Worm (Caenorhabditis elegans): ENCODE data around the gene fars-3.
A peak's percentile ranks its signal among the peaks of the same experiment; 100 is the strongest.

fars-3 gene

ce11 chrII:8440792-8441191 is 23.9 kb upstream of the fars-3 start:
- TF ChIP-seq tbx-11 (GFP tag; IDR thresholded peaks at IDR 0.05) (no peak), ceh-36 (tag; optimal IDR thresholded peaks at IDR 0.05) (no peak), B0310.2 (tag; optimal IDR thresholded peaks at IDR 0.05) (no peak), ama-1 (optimal IDR thresholded peaks at IDR 0.05) (no peak), tbx-37 (GFP tag; conservative IDR thresholded peaks at IDR 0.05) (no peak), F13C5.2 (tag; optimal IDR thresholded peaks at IDR 0.05) (no peak), hmg-4 (GFP tag; optimal IDR thresholded peaks at IDR 0.05) (no peak), sea-1 (GFP tag; conservative IDR thresholded peaks at IDR 0.05) (no peak)

- TF ChIP-seq F13C5.2 (tag; optimal IDR thresholded peaks at IDR 0.05), result no peak
- no peak for TF ChIP-seq aly-1 (tag; optimal IDR thresholded peaks at IDR 0.05)
- TF ChIP-seq tbx-37 (GFP tag; conservative IDR thresholded peaks at IDR 0.05), result no peak
- no peak for TF ChIP-seq tbx-11 (GFP tag; IDR thresholded peaks at IDR 0.05)
- no peak for TF ChIP-seq hnd-1 (tag; optimal IDR thresholded peaks at IDR 0.05)
- TF ChIP-seq scrt-1 (GFP tag; IDR thresholded peaks at IDR 0.05), result no peak
- no peak for TF ChIP-seq ceh-36 (tag; optimal IDR thresholded peaks at IDR 0.05)
- no peak for TF ChIP-seq pes-1 (GFP tag; IDR thresholded peaks at IDR 0.05)
- no peak for TF ChIP-seq sea-1 (GFP tag; conservative IDR thresholded peaks at IDR 0.05)
- no peak for TF ChIP-seq hmbx-1 (tag; optimal IDR thresholded peaks at IDR 0.05)
- TF ChIP-seq flt-1 (GFP tag; IDR thresholded peaks at IDR 0.05), result no peak
- TF ChIP-seq B0310.2 (tag; optimal IDR thresholded peaks at IDR 0.05), result no peak
- no peak for TF ChIP-seq ets-7 (tag; optimal IDR thresholded peaks at IDR 0.05)
- no peak for TF ChIP-seq tra-4 (tag; optimal IDR thresholded peaks at IDR 0.05)
- TF ChIP-seq ceh-13 (GFP tag; optimal IDR thresholded peaks at IDR 0.05), result no peak
- no peak for TF ChIP-seq ama-1 (optimal IDR thresholded peaks at IDR 0.05)
- no peak for TF ChIP-seq hmg-4 (GFP tag; optimal IDR thresholded peaks at IDR 0.05)
Observed at ce11 chrII:8441519-8441918, 23.1 kb upstream of the fars-3 start.

- TF ChIP-seq B0310.2 (tag; optimal IDR thresholded peaks at IDR 0.05) (no peak), F13C5.2 (tag; optimal IDR thresholded peaks at IDR 0.05) (peak; percentile 59), hmg-4 (GFP tag; optimal IDR thresholded peaks at IDR 0.05) (peak; percentile 39), tbx-11 (GFP tag; IDR thresholded peaks at IDR 0.05) (peak; percentile 19; the same call in 1 of the 2 replicates)
Observed at ce11 chrII:8442176-8442575, 22.5 kb upstream of the fars-3 start.

- no peak for TF ChIP-seq tbx-11 (GFP tag; IDR thresholded peaks at IDR 0.05)
- TF ChIP-seq sea-1 (GFP tag; conservative IDR thresholded peaks at IDR 0.05), result no peak
- TF ChIP-seq B0310.2 (tag; optimal IDR thresholded peaks at IDR 0.05), result no peak
- no peak for TF ChIP-seq ets-7 (tag; optimal IDR thresholded peaks at IDR 0.05)
- no peak for TF ChIP-seq hnd-1 (tag; optimal IDR thresholded peaks at IDR 0.05)
- no peak for TF ChIP-seq aly-1 (tag; optimal IDR thresholded peaks at IDR 0.05)
- TF ChIP-seq ama-1 (optimal IDR thresholded peaks at IDR 0.05), result no peak
- no peak for TF ChIP-seq tbx-37 (GFP tag; conservative IDR thresholded peaks at IDR 0.05)
- TF ChIP-seq ceh-36 (tag; optimal IDR thresholded peaks at IDR 0.05), result no peak
- TF ChIP-seq scrt-1 (GFP tag; IDR thresholded peaks at IDR 0.05), result no peak
- TF ChIP-seq tra-4 (tag; optimal IDR thresholded peaks at IDR 0.05), result no peak
- TF ChIP-seq hmbx-1 (tag; optimal IDR thresholded peaks at IDR 0.05), result no peak
Observed at ce11 chrII:8442717-8443223, 21.9 kb upstream of the fars-3 start, which contains the start of gene eif-3.G. TSS of gene eif-3.G (plus strand) at chrII:8442767.

- TF ChIP-seq hmbx-1 (tag; optimal IDR thresholded peaks at IDR 0.05), result no peak
- no peak for TF ChIP-seq flt-1 (GFP tag; IDR thresholded peaks at IDR 0.05)
- no peak for TF ChIP-seq F13C5.2 (tag; optimal IDR thresholded peaks at IDR 0.05)
- TF ChIP-seq scrt-1 (GFP tag; IDR thresholded peaks at IDR 0.05), result no peak
- TF ChIP-seq ceh-13 (GFP tag; optimal IDR thresholded peaks at IDR 0.05), result no peak
- no peak for TF ChIP-seq ama-1 (optimal IDR thresholded peaks at IDR 0.05)
- no peak for TF ChIP-seq pes-1 (GFP tag; IDR thresholded peaks at IDR 0.05)
- no peak for TF ChIP-seq aly-1 (tag; optimal IDR thresholded peaks at IDR 0.05)
Observed at ce11 chrII:8444007-8444406, 20.6 kb upstream of the fars-3 start, which contains the start of gene evl-20. TSS of gene evl-20 (plus strand) at chrII:8444307.

- TF ChIP-seq pes-1 (GFP tag; IDR thresholded peaks at IDR 0.05) (no peak), tra-4 (tag; optimal IDR thresholded peaks at IDR 0.05) (no peak), tbx-11 (GFP tag; IDR thresholded peaks at IDR 0.05) (no peak), hnd-1 (tag; optimal IDR thresholded peaks at IDR 0.05) (no peak), hmg-4 (GFP tag; optimal IDR thresholded peaks at IDR 0.05) (no peak), scrt-1 (GFP tag; IDR thresholded peaks at IDR 0.05) (no peak), ets-7 (tag; optimal IDR thresholded peaks at IDR 0.05) (no peak), B0310.2 (tag; optimal IDR thresholded peaks at IDR 0.05) (no peak), hmbx-1 (tag; optimal IDR thresholded peaks at IDR 0.05) (no peak), sea-1 (GFP tag; conservative IDR thresholded peaks at IDR 0.05) (no peak)
Observed at ce11 chrII:8446731-8447130, 17.9 kb upstream of the fars-3 start, which contains the start of gene cut-3. TSS of gene cut-3 (minus strand) at chrII:8446831.

ce11 chrII:8449660-8450118 is 15.0 kb upstream of the fars-3 start, which contains the start of gene F22B5.4:
TSS of gene F22B5.4 (plus strand) at chrII:8449710.
- TF ChIP-seq ets-7 (tag; optimal IDR thresholded peaks at IDR 0.05), result no peak
- TF ChIP-seq ceh-13 (GFP tag; optimal IDR thresholded peaks at IDR 0.05), result no peak
- TF ChIP-seq scrt-1 (GFP tag; IDR thresholded peaks at IDR 0.05), result no peak
- TF ChIP-seq aly-1 (tag; optimal IDR thresholded peaks at IDR 0.05), result no peak
- no peak for TF ChIP-seq flt-1 (GFP tag; IDR thresholded peaks at IDR 0.05)
- TF ChIP-seq ceh-36 (tag; optimal IDR thresholded peaks at IDR 0.05), result no peak
- no peak for TF ChIP-seq ama-1 (optimal IDR thresholded peaks at IDR 0.05)
- no peak for TF ChIP-seq tbx-11 (GFP tag; IDR thresholded peaks at IDR 0.05)
- no peak for TF ChIP-seq tbx-37 (GFP tag; conservative IDR thresholded peaks at IDR 0.05)
- no peak for TF ChIP-seq sea-1 (GFP tag; conservative IDR thresholded peaks at IDR 0.05)
- no peak for TF ChIP-seq F13C5.2 (tag; optimal IDR thresholded peaks at IDR 0.05)
- no peak for TF ChIP-seq tra-4 (tag; optimal IDR thresholded peaks at IDR 0.05)

ce11 chrII:8450750-8451149 is 13.9 kb upstream of the fars-3 start:
- TF ChIP-seq aly-1 (tag; optimal IDR thresholded peaks at IDR 0.05) (no peak), flt-1 (GFP tag; IDR thresholded peaks at IDR 0.05) (no peak)
